Worm (Caenorhabditis elegans): ENCODE results near the gene T23F6.5.

DNA sequence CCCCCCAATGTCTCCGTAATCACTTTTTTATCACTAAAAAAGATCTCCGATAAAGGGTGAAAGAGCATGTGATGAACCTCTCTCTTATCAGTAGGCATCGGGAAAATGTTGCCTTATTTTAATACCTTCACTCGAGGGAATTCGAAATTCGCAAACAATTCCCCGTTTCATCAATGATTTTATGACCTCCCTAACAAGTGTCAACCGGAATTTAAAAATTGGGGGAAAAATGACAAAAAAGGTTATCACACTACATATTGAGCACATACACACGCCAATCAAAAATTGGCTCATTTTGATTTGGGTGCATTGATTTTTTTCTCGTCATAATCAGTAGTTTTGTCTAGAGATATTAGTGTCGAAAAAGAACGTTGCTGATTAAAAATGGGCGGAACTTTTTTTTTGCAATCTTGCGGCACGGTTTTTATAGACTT is 51.6 kb downstream of the T23F6.5 start:
- no peak for TF ChIP-seq dsc-1 (tag; optimal IDR thresholded peaks at IDR 0.05)
- no peak for TF ChIP-seq lin-15B (tag; optimal IDR thresholded peaks at IDR 0.05)
- no peak for TF ChIP-seq fos-1 (tag; optimal IDR thresholded peaks at IDR 0.05)
- TF ChIP-seq tbx-2 (tag; optimal IDR thresholded peaks at IDR 0.05): no peak
- no peak for TF ChIP-seq mep-1 (tag; optimal IDR thresholded peaks at IDR 0.05)

Data from whole organism, L1 larva.